Worm (Caenorhabditis elegans) whole organism, L2 larva: Measurements from ENCODE around the gene dpy-18.

Experiments used
- ZK546.5 ChIP-seq: sonication (generic microtip); optimal IDR thresholded peaks from 2 replicates; lab custom pipeline; 2017; ENCODE audit warnings: missing biosample characterization, missing genetic modification characterization
- ama-1 ChIP-seq: fragments of 150-350 bp; optimal IDR thresholded peaks from 2 replicates; lab custom pipeline; 2018; ENCODE audit warnings: inconsistent platforms
- blmp-1 ChIP-seq: sonication (generic microtip); optimal IDR thresholded peaks from 2 replicates; lab custom pipeline; 2017; ENCODE audit warnings: missing genetic modification characterization, mild to moderate bottlenecking, missing compliant biosample characterization, antibody characterized with exemption, moderate library complexity; ENCODE audit not compliant: insufficient read depth
- elt-1 ChIP-seq: fragments of 150-350 bp; optimal IDR thresholded peaks from 2 replicates; lab custom pipeline; 2014; ENCODE audit warnings: missing biosample characterization, missing genetic modification characterization
- elt-3 ChIP-seq: sonication (generic microtip); optimal IDR thresholded peaks from 2 replicates; lab custom pipeline; 2017; ENCODE audit warnings: missing biosample characterization, missing genetic modification characterization
- lin-39 ChIP-seq: fragments of 150-350 bp; optimal IDR thresholded peaks from 2 replicates; lab custom pipeline; 2014; ENCODE audit warnings: missing biosample characterization, missing genetic modification reagents, missing genetic modification characterization
- mab-5 ChIP-seq: fragments of 150-350 bp; optimal IDR thresholded peaks from 2 replicates; lab custom pipeline; 2014; ENCODE audit warnings: missing biosample characterization, missing genetic modification characterization
- nhr-11 ChIP-seq: fragments of 150-350 bp; optimal IDR thresholded peaks from 2 replicates; lab custom pipeline; 2014; ENCODE audit warnings: missing biosample characterization, missing genetic modification characterization
- snpc-4 ChIP-seq: fragments of 150-350 bp; optimal IDR thresholded peaks from 2 replicates; lab custom pipeline; 2014; ENCODE audit warnings: missing biosample characterization, missing genetic modification characterization
- zag-1 ChIP-seq: fragments of 150-350 bp; optimal IDR thresholded peaks from 2 replicates; lab custom pipeline; 2014; ENCODE audit warnings: missing biosample characterization, missing genetic modification characterization

DNA sequence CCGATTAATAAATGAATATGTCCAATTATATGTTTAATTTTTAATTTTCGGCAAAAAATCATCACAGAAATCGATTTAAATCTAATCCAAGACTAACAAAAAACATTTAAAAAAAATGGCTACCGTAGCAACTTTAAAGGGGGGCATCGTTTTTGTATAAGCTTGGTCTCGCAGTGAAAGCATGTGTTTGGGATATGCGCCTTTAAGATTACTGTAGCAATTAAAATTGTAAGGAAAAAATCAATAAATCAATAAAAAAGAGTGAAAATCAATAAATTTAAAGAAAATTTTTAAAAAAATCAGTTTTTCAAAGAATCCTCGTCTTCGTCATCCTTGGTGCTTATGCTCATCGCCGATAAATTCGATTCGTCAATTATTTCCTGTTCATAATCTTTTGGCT is 33.7 kb downstream of the dpy-18 start:
- TF ChIP-seq mab-5 (tag; lab: Kevin White, UChicago) (no peak), snpc-4 (tag; lab: Kevin White, UChicago) (no peak), ZK546.5 (no peak), blmp-1 (tag; lab: Kevin White, UChicago) (no peak), ama-1 (no peak), elt-3 (tag; lab: Kevin White, UChicago) (no peak), zag-1 (tag; lab: Kevin White, UChicago) (no peak), lin-39 (tag; lab: Kevin White, UChicago) (no peak), elt-1 (tag; lab: Kevin White, UChicago) (no peak), nhr-11 (no peak)
